Fruit fly (Drosophila melanogaster) whole organism, prepupa: ENCODE measurements around the gene CG10748.

Experiments
- CG15336 ChIP-seq: fragments of 200-800 bp; sonication (Bioruptor generic); IDR thresholded peaks from 2 replicates; pipeline ENCODE4 v1.3.6; 2022; ENCODE audit warnings: missing biosample characterization, missing genetic modification characterization
- CG3032 ChIP-seq: fragments of 200-800 bp; optimal IDR thresholded peaks from 2 replicates; lab custom pipeline; 2019; ENCODE audit warnings: missing biosample characterization, mild to moderate bottlenecking, missing genetic modification characterization, moderate library complexity
- CG32006 ChIP-seq: fragments of 200-800 bp; sonication (Bioruptor generic); optimal IDR thresholded peaks from 3 replicates; lab custom pipeline; 2017; ENCODE audit warnings: missing biosample characterization, mild to moderate bottlenecking, missing genetic modification characterization
- CG6792 ChIP-seq: fragments of 200-800 bp; sonication (Bioruptor generic); optimal IDR thresholded peaks from 3 replicates; lab custom pipeline; 2016; ENCODE audit warnings: missing biosample characterization, missing genetic modification characterization
- Ets96B ChIP-seq: fragments of 200-800 bp; optimal IDR thresholded peaks from 2 replicates; lab custom pipeline; 2019; ENCODE audit warnings: missing biosample characterization, mild to moderate bottlenecking, missing genetic modification characterization, moderate library complexity
- salr ChIP-seq, 2 experiments: fragments of 200-800 bp; sonication (Bioruptor generic); optimal IDR thresholded peaks; 3 replicates each; lab custom pipeline; 2016 to 2018; ENCODE audit warnings: missing biosample characterization in 2 of 2, missing genetic modification characterization in 2 of 2, mild to moderate bottlenecking in 1 of 2
- spab ChIP-seq: fragments of 200-800 bp; sonication (Bioruptor generic); optimal IDR thresholded peaks from 2 replicates; lab custom pipeline; 2017; ENCODE audit warnings: missing biosample characterization, mild to moderate bottlenecking, missing genetic modification characterization, missing genetic modification reagents
- vri ChIP-seq: fragments of 200-800 bp; sonication (Bioruptor generic); optimal IDR thresholded peaks from 3 replicates; lab custom pipeline; 2016; ENCODE audit warnings: missing biosample characterization, mild to moderate bottlenecking, missing genetic modification characterization

Gene CG10748

dm6 chr3L:12949386-12949785 lies 22.8 kb downstream of the CG10748 start:
- TF ChIP-seq salr (GFP tag; optimal IDR thresholded peaks at IDR 0.05; lab: Kevin White, UChicago) (no peak), CG15336 (no peak), vri (GFP tag; lab: Kevin White, UChicago) (no peak), CG3032 (tag; lab: Kevin White, UChicago) (no peak), CG6792 (GFP tag; lab: Kevin White, UChicago) (no peak), CG32006 (GFP tag; lab: Kevin White, UChicago) (no peak), Ets96B (tag; lab: Kevin White, UChicago) (no peak), spab (GFP tag; lab: Kevin White, UChicago) (no peak)
